Worm (Caenorhabditis elegans): Measurements from ENCODE around the gene plp-2.

The plp-2 gene

DNA sequence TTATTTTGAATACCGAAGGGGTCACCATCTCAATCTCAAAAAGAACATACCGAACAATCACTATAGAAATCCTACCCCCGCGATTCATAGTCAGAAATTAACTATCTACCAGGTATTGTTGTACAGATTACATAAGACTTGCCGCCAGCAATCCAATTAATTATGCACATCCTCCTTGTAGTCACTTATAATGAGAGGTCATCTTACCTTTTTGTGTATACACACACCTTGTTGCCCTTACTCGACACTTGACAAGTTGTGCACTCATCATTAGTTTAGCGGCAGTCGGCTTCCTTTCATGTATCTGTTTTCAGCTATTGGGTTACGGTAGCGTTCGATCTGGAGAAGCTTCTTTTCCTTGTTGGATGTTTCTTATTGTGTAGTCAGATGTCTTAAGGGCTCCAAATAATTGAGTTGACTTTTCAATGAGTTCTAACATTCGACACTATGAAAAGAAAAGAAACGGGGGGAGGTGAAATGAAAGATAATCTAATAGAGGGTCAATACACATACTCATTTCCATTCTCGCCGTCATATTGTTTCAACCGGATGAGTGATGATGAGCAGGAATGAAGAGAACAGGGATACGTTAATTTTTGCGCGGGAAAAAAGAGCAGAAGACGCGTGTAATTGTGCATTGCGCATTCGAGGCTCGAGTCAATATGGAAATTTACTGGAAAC is 23.1 kb downstream of the plp-2 start:
- TF ChIP-seq ztf-29 (GFP tag; IDR thresholded peaks at IDR 0.05) (no peak), flt-1 (GFP tag; IDR thresholded peaks at IDR 0.05) (no peak), tab-1 (GFP tag; IDR thresholded peaks at IDR 0.05) (no peak), T22C8.4 (GFP tag; IDR thresholded peaks at IDR 0.05) (no peak), med-1 (GFP tag; optimal IDR thresholded peaks at IDR 0.05; ENCODE audit: insufficient read depth) (no peak), cog-1 (tag; optimal IDR thresholded peaks at IDR 0.05) (no peak), klf-2 (GFP tag; conservative IDR thresholded peaks at IDR 0.05) (no peak), ztf-23 (GFP tag; IDR thresholded peaks at IDR 0.05) (no peak), ref-1 (GFP tag; conservative IDR thresholded peaks at IDR 0.05) (no peak)

ce11 chrX:14958401-14958800 is 24.2 kb downstream of the plp-2 start:
- no peak for TF ChIP-seq flt-1 (GFP tag; IDR thresholded peaks at IDR 0.05)
- no peak for TF ChIP-seq ref-1 (GFP tag; conservative IDR thresholded peaks at IDR 0.05)
- no peak for TF ChIP-seq T22C8.4 (GFP tag; IDR thresholded peaks at IDR 0.05)
- no peak for TF ChIP-seq tab-1 (GFP tag; IDR thresholded peaks at IDR 0.05)
- TF ChIP-seq cog-1 (tag; optimal IDR thresholded peaks at IDR 0.05): no peak
- no peak for TF ChIP-seq ztf-23 (GFP tag; IDR thresholded peaks at IDR 0.05)
- no peak for TF ChIP-seq med-1 (GFP tag; optimal IDR thresholded peaks at IDR 0.05; ENCODE audit: insufficient read depth)
- TF ChIP-seq ztf-29 (GFP tag; IDR thresholded peaks at IDR 0.05): no peak
- no peak for TF ChIP-seq klf-2 (GFP tag; conservative IDR thresholded peaks at IDR 0.05)

DNA sequence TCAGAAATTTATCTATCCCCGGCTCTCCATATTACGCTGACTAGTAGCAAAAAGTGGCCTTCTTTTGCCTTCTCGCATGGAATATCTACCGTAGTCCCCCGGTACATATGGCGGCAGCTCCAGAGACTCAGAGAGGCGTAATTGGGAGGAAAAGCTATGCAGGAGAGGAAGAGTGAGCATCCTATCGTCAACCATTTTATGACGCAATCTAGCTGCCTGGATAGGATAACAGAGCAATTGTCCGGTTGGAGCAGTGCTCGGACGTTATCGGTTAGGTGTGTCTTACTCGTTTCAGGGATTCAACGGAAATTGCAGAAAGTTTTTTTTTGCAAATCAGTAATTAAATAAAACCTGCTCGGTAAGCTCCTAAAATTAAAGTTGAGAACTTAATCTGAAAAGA is 25.4 kb downstream of the plp-2 start:
- TF ChIP-seq flt-1 (GFP tag; IDR thresholded peaks at IDR 0.05) (no peak), med-1 (GFP tag; optimal IDR thresholded peaks at IDR 0.05; ENCODE audit: insufficient read depth) (no peak), ztf-29 (GFP tag; IDR thresholded peaks at IDR 0.05) (no peak), T22C8.4 (GFP tag; IDR thresholded peaks at IDR 0.05) (no peak), cog-1 (tag; optimal IDR thresholded peaks at IDR 0.05) (no peak)

- TF ChIP-seq ztf-29 (GFP tag; IDR thresholded peaks at IDR 0.05) (no peak), ztf-23 (GFP tag; IDR thresholded peaks at IDR 0.05) (no peak), cog-1 (tag; optimal IDR thresholded peaks at IDR 0.05) (no peak)
Measured at ce11 chrX:14954548-14954947, 28.1 kb downstream of the plp-2 start, which contains the start of gene pag-3. TSS of gene pag-3 (minus strand) at chrX:14954648.

- TF ChIP-seq ztf-29 (GFP tag; IDR thresholded peaks at IDR 0.05) (no peak), tab-1 (GFP tag; IDR thresholded peaks at IDR 0.05) (no peak), flt-1 (GFP tag; IDR thresholded peaks at IDR 0.05) (no peak), T22C8.4 (GFP tag; IDR thresholded peaks at IDR 0.05) (no peak), ztf-23 (GFP tag; IDR thresholded peaks at IDR 0.05) (no peak), ref-1 (GFP tag; conservative IDR thresholded peaks at IDR 0.05) (no peak), med-1 (GFP tag; optimal IDR thresholded peaks at IDR 0.05; ENCODE audit: insufficient read depth) (no peak), klf-2 (GFP tag; conservative IDR thresholded peaks at IDR 0.05) (no peak), cog-1 (tag; optimal IDR thresholded peaks at IDR 0.05) (no peak)
Measured at ce11 chrX:14951797-14952196, 30.8 kb downstream of the plp-2 start.

DNA sequence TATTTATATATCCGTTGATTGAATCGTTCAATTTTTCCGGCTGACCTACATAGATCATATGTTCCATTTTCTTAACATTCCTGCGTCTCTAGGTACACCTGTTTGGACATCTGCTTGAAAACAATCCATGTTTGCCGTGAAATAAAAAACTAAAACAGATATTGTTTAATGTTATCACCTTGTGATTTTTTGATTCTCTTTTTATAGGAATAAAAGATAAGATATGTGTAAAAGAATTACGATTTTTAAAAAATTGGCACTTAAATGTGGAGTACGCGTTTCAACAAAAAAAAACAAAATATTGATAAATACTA is 35.3 kb downstream of the plp-2 start:
- no peak for TF ChIP-seq med-1 (GFP tag; optimal IDR thresholded peaks at IDR 0.05; ENCODE audit: insufficient read depth)
- TF ChIP-seq ref-1 (GFP tag; conservative IDR thresholded peaks at IDR 0.05): no peak
- no peak for TF ChIP-seq flt-1 (GFP tag; IDR thresholded peaks at IDR 0.05)
- no peak for TF ChIP-seq cog-1 (tag; optimal IDR thresholded peaks at IDR 0.05)
- TF ChIP-seq ztf-23 (GFP tag; IDR thresholded peaks at IDR 0.05): no peak
- no peak for TF ChIP-seq tab-1 (GFP tag; IDR thresholded peaks at IDR 0.05)
- TF ChIP-seq klf-2 (GFP tag; conservative IDR thresholded peaks at IDR 0.05): no peak
- no peak for TF ChIP-seq ztf-29 (GFP tag; IDR thresholded peaks at IDR 0.05)

- TF ChIP-seq T22C8.4 (GFP tag; IDR thresholded peaks at IDR 0.05) (no peak), ztf-23 (GFP tag; IDR thresholded peaks at IDR 0.05) (no peak), tab-1 (GFP tag; IDR thresholded peaks at IDR 0.05) (no peak), ztf-29 (GFP tag; IDR thresholded peaks at IDR 0.05) (0 out of 2 replicates have a peak, but pooled peaks have one; percentile 12), med-1 (GFP tag; optimal IDR thresholded peaks at IDR 0.05; ENCODE audit: insufficient read depth) (no peak)
Measured at ce11 chrX:14946464-14947354, 35.9 kb downstream of the plp-2 start.

DNA sequence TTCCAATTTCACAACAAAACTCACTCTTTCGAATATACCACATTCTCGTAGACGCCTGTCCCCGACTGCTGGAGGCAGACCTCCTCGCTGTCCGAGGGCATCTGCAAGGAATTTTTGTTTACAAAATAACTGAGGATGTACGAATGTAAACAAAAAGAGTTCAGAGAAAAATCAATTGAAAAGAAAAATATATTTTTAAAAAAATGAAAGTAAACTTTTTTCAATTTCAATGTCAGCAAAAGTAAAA is 36.5 kb downstream of the plp-2 start, which contains the start of gene mrp-5:
TSS of gene mrp-5 (minus strand) at position 101 of the 247 bp plus-strand sequence.
- TF ChIP-seq T22C8.4 (GFP tag; IDR thresholded peaks at IDR 0.05): no peak
- TF ChIP-seq flt-1 (GFP tag; IDR thresholded peaks at IDR 0.05): no peak
- no peak for TF ChIP-seq klf-2 (GFP tag; conservative IDR thresholded peaks at IDR 0.05)
- no peak for TF ChIP-seq cog-1 (tag; optimal IDR thresholded peaks at IDR 0.05)
- no peak for TF ChIP-seq ztf-29 (GFP tag; IDR thresholded peaks at IDR 0.05)
- TF ChIP-seq med-1 (GFP tag; optimal IDR thresholded peaks at IDR 0.05; ENCODE audit: insufficient read depth): no peak
- TF ChIP-seq tab-1 (GFP tag; IDR thresholded peaks at IDR 0.05): no peak
- TF ChIP-seq ref-1 (GFP tag; conservative IDR thresholded peaks at IDR 0.05): no peak
- TF ChIP-seq ztf-23 (GFP tag; IDR thresholded peaks at IDR 0.05): no peak

DNA sequence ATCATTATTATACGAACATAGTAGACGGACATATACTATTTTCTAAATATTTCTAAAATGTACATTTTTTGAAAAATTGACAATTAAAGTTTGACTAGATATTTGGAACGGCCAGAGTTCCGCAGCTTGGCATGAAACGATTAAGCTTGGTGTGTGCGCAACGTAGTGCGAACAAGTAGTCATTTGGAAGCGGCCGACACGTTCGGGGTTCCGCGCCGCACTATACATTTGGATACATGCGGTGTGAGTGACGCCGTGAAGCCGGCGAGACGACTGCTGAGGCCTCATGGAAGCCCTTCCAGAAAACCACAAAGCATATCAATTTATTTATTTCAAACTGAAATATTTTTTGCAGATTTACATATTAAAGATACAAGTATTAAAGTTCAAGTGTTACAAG is 44.4 kb downstream of the plp-2 start:
- TF ChIP-seq klf-2 (GFP tag; conservative IDR thresholded peaks at IDR 0.05): no peak
- TF ChIP-seq ztf-23 (GFP tag; IDR thresholded peaks at IDR 0.05): no peak
- no peak for TF ChIP-seq ztf-29 (GFP tag; IDR thresholded peaks at IDR 0.05)

All from whole organism, midembryonic.